Fruit fly (Drosophila melanogaster) ovary, adult (tissue): ENCODE results near the gene RpS3.
A peak's percentile ranks its signal among the peaks of the same experiment; 100 is the strongest.

Source experiments
- CG17801 ChIP-seq: fragments of 200-800 bp; optimal IDR thresholded peaks from 2 replicates; lab custom pipeline; 2019; ENCODE audit warnings: missing biosample characterization, mild to moderate bottlenecking, missing genetic modification characterization, moderate library complexity; ENCODE audit not compliant: partially characterized antibody

Gene RpS3

DNA sequence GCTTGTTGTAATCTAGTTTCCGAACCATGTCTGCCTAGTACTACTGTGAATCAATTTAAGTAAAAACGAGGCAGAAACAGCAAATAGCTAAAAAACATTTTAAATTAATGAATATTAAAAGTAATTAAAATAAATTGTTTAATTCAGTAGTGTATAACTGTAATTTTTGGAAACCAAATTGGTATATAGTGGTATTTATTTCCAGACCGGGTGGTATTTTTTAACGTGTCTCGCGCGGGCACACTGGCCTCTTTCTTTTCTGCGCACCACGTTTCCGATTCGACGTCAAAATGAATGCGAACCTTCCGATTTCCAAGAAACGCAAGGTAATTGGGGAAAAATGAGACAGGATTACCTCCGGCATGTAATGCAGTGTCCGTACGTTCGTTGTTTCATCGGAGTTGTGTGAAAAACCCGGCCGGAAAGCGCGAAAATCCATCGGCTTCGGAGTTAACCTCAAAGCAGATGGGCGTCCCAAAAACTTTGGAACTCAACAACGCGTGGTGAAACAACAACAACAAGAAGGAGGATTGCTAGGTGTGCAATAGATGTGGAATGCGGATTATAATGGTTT lies at the start of gene RpS3:
TSS of gene RpS3 (plus strand) at position 248 of the 574 bp plus-strand sequence.
- TF ChIP-seq CG17801 (GFP tag; lab: Kevin White, UChicago): peak; percentile 58

dm6 chr3R:23309690-23310089 lies 48.9 kb upstream of the RpS3 start:
- TF ChIP-seq CG17801 (GFP tag; lab: Kevin White, UChicago): no peak

DNA sequence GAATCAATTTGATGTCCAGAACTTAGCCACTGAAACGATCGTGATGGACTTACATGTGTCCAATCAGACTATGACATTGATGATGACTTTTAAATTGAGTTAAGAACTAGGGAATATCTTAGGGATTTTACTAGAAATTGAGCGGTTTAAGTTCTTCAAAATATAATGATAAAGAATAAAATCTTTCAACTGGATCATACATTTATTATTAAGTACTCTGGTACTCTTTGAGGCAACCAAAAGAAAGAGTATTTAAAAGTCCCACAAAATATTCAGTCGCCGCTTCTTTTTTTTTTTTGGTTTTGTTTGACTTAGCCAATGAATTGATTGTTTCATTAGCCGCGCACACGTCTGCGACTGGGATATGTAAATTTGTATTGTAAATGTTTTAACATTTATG lies 48.5 kb upstream of the RpS3 start:
- no peak for TF ChIP-seq CG17801 (GFP tag; lab: Kevin White, UChicago)

dm6 chr3R:23312796-23313195 lies 45.8 kb upstream of the RpS3 start:
- TF ChIP-seq CG17801 (GFP tag; lab: Kevin White, UChicago): no peak

DNA sequence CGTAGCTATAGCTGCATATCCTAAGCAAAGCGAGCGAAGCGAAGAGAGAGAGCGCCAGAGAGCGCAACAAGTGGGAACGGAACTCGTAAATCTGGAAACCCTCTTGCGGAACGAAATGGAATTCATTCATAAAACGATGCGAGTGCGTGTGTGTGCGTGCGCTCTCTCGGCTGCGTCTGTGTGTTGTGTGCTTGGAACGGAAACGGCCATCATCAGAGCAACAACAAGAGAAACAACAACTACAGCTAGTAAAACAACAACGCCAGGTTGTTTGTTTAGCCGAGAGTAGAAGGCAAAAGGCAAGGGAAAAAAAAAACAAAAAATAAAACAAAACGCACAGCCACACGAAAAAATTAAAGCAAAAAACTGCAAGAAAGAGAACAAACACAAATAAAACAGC lies 44.3 kb upstream of the RpS3 start:
- TF ChIP-seq CG17801 (GFP tag; lab: Kevin White, UChicago): peak; percentile 16

dm6 chr3R:23315221-23315620 lies 43.4 kb upstream of the RpS3 start:
- TF ChIP-seq CG17801 (GFP tag; lab: Kevin White, UChicago): no peak

DNA sequence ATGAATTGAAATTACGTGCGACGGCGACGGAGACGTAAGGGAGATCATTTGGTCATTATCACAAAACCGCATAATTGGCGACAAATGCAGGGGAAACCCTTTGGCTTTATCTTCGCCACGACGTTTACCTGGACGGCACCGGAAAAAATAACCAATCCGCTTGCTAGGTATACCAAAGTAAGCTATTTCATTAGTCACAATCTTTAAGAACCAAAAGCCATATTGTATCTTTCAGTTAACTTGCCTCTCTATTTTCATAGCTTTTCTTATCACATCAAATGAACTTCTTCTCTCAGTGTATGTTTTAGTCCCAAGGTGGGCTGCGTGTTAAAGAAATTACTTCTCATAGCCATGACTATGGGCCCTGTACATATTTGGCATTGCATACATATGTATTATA lies 43.0 kb upstream of the RpS3 start:
- TF ChIP-seq CG17801 (GFP tag; lab: Kevin White, UChicago): no peak

dm6 chr3R:23316867-23317266 lies 41.7 kb upstream of the RpS3 start:
- TF ChIP-seq CG17801 (GFP tag; lab: Kevin White, UChicago): no peak

- no peak for TF ChIP-seq CG17801 (GFP tag; lab: Kevin White, UChicago)
Measured at dm6 chr3R:23318928-23319327, 39.7 kb upstream of the RpS3 start.

dm6 chr3R:23320251-23320650 lies 38.4 kb upstream of the RpS3 start:
- TF ChIP-seq CG17801 (GFP tag; lab: Kevin White, UChicago): no peak

DNA sequence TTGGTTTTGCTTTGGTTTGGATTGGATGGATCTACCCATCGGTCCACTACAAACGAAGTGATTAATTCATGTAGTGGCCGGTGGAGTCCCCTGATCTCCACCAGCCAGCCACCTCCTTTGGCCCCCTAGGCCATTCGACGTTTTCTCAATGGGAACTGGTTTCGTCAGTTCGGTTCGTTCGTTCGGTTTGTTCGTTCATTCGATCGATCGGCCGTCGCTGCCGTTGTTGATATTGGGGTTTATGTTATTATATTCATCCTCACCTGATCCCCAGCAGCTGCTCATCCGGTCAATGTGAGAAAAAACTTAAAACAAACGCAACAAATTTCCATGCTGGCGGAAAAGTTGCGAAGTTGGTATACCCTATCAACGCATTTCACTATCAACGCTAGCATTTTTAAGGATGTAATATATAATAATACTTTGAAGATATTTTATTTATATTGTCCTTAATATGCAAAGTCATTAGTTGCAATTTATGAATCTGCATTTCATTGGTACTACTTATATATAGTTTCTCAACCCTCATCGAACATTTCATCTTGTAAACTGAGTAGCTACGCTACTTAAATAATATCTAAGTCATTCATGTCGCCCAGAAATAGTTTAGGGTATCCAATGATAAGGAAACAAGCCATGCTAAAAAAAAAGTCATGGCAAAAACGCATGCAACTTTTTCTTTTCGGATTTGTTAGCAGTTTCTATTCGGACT lies 34.8 kb upstream of the RpS3 start:
- TF ChIP-seq CG17801 (GFP tag; lab: Kevin White, UChicago): no peak

DNA sequence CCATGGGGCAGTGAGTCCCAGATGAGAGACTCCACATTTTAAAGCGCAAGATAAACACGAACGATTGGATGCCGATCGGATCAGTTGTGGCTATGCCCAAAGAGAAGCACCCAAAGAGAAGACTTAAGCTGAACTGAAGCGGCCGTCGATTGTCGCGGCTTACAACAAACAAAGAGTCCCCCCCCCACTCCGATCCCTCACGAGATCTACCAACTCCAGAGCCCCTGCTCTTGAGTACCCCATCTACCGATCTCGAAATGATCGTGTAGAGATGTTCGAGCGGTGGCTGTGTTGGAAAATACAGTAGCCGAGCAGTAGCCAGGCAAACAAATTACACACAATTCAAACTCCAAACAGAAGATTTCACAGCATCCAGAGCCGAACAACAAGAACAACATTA lies 32.9 kb upstream of the RpS3 start:
- TF ChIP-seq CG17801 (GFP tag; lab: Kevin White, UChicago): no peak

DNA sequence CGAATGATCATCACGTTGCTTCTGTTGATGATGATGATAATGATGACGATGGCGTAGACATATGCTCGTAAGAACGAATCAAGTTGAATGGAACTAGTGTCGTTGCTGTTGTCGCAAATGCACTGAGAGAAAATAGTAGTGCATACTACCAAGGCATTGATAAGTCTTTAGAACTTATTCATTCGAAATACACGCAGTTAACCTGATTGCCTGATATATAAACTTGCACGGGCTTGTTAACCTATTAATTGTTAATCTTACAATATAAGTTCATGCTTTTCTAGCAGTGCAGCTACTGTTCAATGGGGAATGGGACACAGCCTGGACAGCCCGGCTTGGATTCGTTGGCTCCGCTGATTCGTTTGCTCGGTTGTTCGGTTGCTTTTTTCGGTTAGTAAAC lies 32.3 kb upstream of the RpS3 start:
- TF ChIP-seq CG17801 (GFP tag; lab: Kevin White, UChicago): no peak

DNA sequence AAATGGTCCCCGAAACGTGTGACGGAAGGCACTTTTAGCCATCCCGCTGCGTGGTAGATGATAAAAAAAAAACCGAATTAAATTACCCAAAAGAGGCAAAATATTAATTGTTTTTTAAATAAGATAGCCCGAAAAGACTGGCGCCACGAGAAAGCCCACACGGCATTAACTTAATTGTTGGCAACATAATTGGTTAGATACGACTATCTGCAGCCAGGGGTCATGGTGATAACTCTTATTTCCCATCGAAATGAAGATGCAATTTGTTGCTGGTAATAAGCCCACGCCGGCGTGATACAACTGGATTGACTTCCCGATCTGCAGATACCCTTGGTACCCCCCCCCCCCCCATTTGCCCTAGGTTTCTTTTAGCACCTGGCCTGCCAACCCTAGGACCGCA lies 30.9 kb upstream of the RpS3 start:
- TF ChIP-seq CG17801 (GFP tag; lab: Kevin White, UChicago): no peak

DNA sequence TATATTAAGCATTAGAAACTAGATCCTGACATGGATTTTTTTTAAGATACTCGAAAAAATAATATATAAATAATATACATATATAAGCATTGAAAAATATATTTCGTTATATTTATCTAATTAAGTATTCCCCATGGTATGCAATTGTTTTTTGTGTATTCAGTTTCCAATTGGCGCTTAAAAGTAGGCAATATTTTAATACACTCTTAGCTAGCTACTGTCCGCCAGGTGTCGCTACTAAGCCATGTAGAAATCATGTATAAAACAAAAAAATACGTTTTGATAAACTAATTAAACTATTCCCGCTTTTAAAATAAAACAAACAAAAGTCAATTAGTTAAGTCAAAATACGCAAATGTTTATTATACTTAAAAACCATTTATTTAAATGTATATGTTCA lies 27.3 kb upstream of the RpS3 start:
- TF ChIP-seq CG17801 (GFP tag; lab: Kevin White, UChicago): peak; percentile 42

dm6 chr3R:23331865-23332367 lies 26.7 kb upstream of the RpS3 start:
- TF ChIP-seq CG17801 (GFP tag; lab: Kevin White, UChicago): no peak
